Fruit fly (Drosophila melanogaster): ENCODE measurements around the gene Pop5.

- no peak for TF ChIP-seq insv (optimal IDR thresholded peaks at IDR 0.05)
- TF ChIP-seq Sin3A (optimal IDR thresholded peaks at IDR 0.05), result no peak
- TF ChIP-seq psq (optimal IDR thresholded peaks at IDR 0.05), result no peak
- no peak for TF ChIP-seq Myc (optimal IDR thresholded peaks at IDR 0.05)
- no peak for TF ChIP-seq ttk (optimal IDR thresholded peaks at IDR 0.05)
- TF ChIP-seq h (optimal IDR thresholded peaks at IDR 0.05), result no peak
Measured at dm6 chr3L:17002140-17002849, 42.5 kb downstream of the Pop5 start.

All from Kc167 (cell line).